Worm (Caenorhabditis elegans) whole organism, late embryonic: ENCODE measurements around the gene vab-1.

Experiments
- ceh-9 ChIP-seq: sonication (generic microtip); optimal IDR thresholded peaks from 2 replicates; lab custom pipeline; 2016; ENCODE audit warnings: mild to moderate bottlenecking, missing genetic modification characterization, inconsistent platforms, missing compliant biosample characterization
- elt-2 ChIP-seq: sonication (generic microtip); optimal IDR thresholded peaks from 2 replicates; lab custom pipeline; 2016; ENCODE audit warnings: missing genetic modification reagents, missing genetic modification characterization, missing compliant biosample characterization
- hlh-13 ChIP-seq: fragments of 200-800 bp; sonication (Bioruptor generic); optimal IDR thresholded peaks from 2 replicates; lab custom pipeline; 2018; ENCODE audit warnings: mild to moderate bottlenecking, missing genetic modification characterization, missing compliant biosample characterization
- sox-4 ChIP-seq: sonication (generic microtip); optimal IDR thresholded peaks from 2 replicates; lab custom pipeline; 2017; ENCODE audit warnings: mild to moderate bottlenecking, missing genetic modification characterization, inconsistent platforms, missing compliant biosample characterization

ce11 chrII:4566237-4566636 lies 5.6 kb upstream of the vab-1 start:
- no peak for TF ChIP-seq hlh-13 (GFP tag; lab: Kevin White, UChicago)
- no peak for TF ChIP-seq elt-2 (tag; lab: Kevin White, UChicago)
- no peak for TF ChIP-seq sox-4 (tag; lab: Kevin White, UChicago)
- TF ChIP-seq ceh-9 (tag; lab: Kevin White, UChicago) = no peak
